Fruit fly (Drosophila melanogaster): ENCODE measurements around the gene ClC-c.
A peak's percentile ranks its signal among the peaks of the same experiment; 100 is the strongest.

The ClC-c gene

dm6 chr3L:16045083-16045830 is 45.0 kb upstream of the ClC-c start:
- TF ChIP-seq CG33017 (tag; optimal IDR thresholded peaks at IDR 0.05) (no peak), ovo (GFP tag; optimal IDR thresholded peaks at IDR 0.05) (no peak), CG7045 (GFP tag; optimal IDR thresholded peaks at IDR 0.05) (no peak), CG12768 (GFP tag; optimal IDR thresholded peaks at IDR 0.05) (no peak), bab1 (GFP tag; optimal IDR thresholded peaks at IDR 0.05) (no peak), Hr96 (GFP tag; optimal IDR thresholded peaks at IDR 0.05) (no peak), kay (GFP tag; ENCODE audit: borderline replicate concordance) (peak; percentile 96), toe (GFP tag; optimal IDR thresholded peaks at IDR 0.05) (no peak), cic (GFP tag; optimal IDR thresholded peaks at IDR 0.05) (no peak), CG14711 (tag; optimal IDR thresholded peaks at IDR 0.05) (no peak), CG7101 (tag; optimal IDR thresholded peaks at IDR 0.05) (no peak), CG5204 (GFP tag; optimal IDR thresholded peaks at IDR 0.05) (no peak), Mnt (GFP tag; optimal IDR thresholded peaks at IDR 0.05) (no peak), cnc (optimal IDR thresholded peaks at IDR 0.05) (peak in 1 of 2 experiments; percentile 15), CG11617 (GFP tag; optimal IDR thresholded peaks at IDR 0.05) (no peak), Crg-1 (GFP tag; optimal IDR thresholded peaks at IDR 0.05) (no peak), Clk (GFP tag; optimal IDR thresholded peaks at IDR 0.05) (no peak), pad (GFP tag; optimal IDR thresholded peaks at IDR 0.05) (no peak), CG1620 (GFP tag; optimal IDR thresholded peaks at IDR 0.05) (no peak), tj (GFP tag; optimal IDR thresholded peaks at IDR 0.05) (peak; percentile 80)

DNA sequence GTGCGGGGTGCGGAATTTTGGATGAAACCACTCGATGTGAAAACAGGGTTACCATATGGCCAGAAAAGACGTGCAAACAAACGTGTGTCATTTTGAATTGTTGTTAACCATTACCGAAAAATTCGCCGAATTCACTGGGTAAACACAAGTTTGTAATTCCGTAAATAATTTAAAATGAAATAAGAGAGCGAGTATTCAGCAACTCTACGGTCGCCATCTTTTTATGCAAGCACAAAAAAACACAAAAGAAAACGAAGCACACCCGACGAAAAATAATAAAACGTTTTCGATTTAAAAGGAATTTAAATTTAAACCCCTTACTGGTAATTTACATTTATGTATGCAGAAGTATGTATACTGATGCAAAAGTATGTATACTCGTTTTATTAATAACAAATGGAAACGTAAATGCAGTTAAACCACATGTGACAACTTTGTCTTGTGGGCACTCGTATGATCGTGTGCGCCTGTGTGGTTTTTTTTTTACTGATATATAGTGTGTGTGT is 44.4 kb upstream of the ClC-c start:
- TF ChIP-seq Clk (GFP tag; optimal IDR thresholded peaks at IDR 0.05) (peak; percentile 81), CG14711 (tag; optimal IDR thresholded peaks at IDR 0.05) (peak; percentile 98), CG5204 (GFP tag; optimal IDR thresholded peaks at IDR 0.05) (peak; percentile 88), pad (GFP tag; optimal IDR thresholded peaks at IDR 0.05) (peak; percentile 77), CG11617 (GFP tag; optimal IDR thresholded peaks at IDR 0.05) (peak; percentile 89), CG33017 (tag; optimal IDR thresholded peaks at IDR 0.05) (peak; percentile 97), CG1620 (GFP tag; optimal IDR thresholded peaks at IDR 0.05) (peak; percentile 67), CG7045 (GFP tag; optimal IDR thresholded peaks at IDR 0.05) (peak; percentile 89), ovo (GFP tag; optimal IDR thresholded peaks at IDR 0.05) (peak; percentile 54), CG12768 (GFP tag; optimal IDR thresholded peaks at IDR 0.05) (peak; percentile 89), cnc (optimal IDR thresholded peaks at IDR 0.05) (no peak), Mnt (GFP tag; optimal IDR thresholded peaks at IDR 0.05) (peak; percentile 75), kay (GFP tag; ENCODE audit: borderline replicate concordance) (peak; percentile 91), cic (GFP tag; optimal IDR thresholded peaks at IDR 0.05) (no peak), CG7101 (tag; optimal IDR thresholded peaks at IDR 0.05) (peak; percentile 96), toe (GFP tag; optimal IDR thresholded peaks at IDR 0.05) (peak; percentile 42), Hr96 (GFP tag; optimal IDR thresholded peaks at IDR 0.05) (peak; percentile 66), bab1 (GFP tag; optimal IDR thresholded peaks at IDR 0.05) (peak; percentile 98), Crg-1 (GFP tag; optimal IDR thresholded peaks at IDR 0.05) (peak; percentile 30), tj (GFP tag; optimal IDR thresholded peaks at IDR 0.05) (peak; percentile 58)

- TF ChIP-seq pad (GFP tag; optimal IDR thresholded peaks at IDR 0.05), result no peak
- peak; percentile 42 for TF ChIP-seq ovo (GFP tag; optimal IDR thresholded peaks at IDR 0.05)
- TF ChIP-seq CG7101 (tag; optimal IDR thresholded peaks at IDR 0.05), result peak; percentile 49
- TF ChIP-seq CG1620 (GFP tag; optimal IDR thresholded peaks at IDR 0.05), result peak; percentile 11
- TF ChIP-seq CG12768 (GFP tag; optimal IDR thresholded peaks at IDR 0.05), result peak; percentile 76
- TF ChIP-seq Mnt (GFP tag; optimal IDR thresholded peaks at IDR 0.05), result peak; percentile 73
- no peak for TF ChIP-seq CG5204 (GFP tag; optimal IDR thresholded peaks at IDR 0.05)
- TF ChIP-seq tj (GFP tag; optimal IDR thresholded peaks at IDR 0.05), result no peak
- TF ChIP-seq Crg-1 (GFP tag; optimal IDR thresholded peaks at IDR 0.05), result peak; percentile 60
- TF ChIP-seq Clk (GFP tag; optimal IDR thresholded peaks at IDR 0.05), result no peak
- TF ChIP-seq cnc (optimal IDR thresholded peaks at IDR 0.05), result no peak
- peak; percentile 93 for TF ChIP-seq kay (GFP tag; ENCODE audit: borderline replicate concordance)
- peak; percentile 28 for TF ChIP-seq CG14711 (tag; optimal IDR thresholded peaks at IDR 0.05)
- TF ChIP-seq CG11617 (GFP tag; optimal IDR thresholded peaks at IDR 0.05), result peak; percentile 7
- TF ChIP-seq toe (GFP tag; optimal IDR thresholded peaks at IDR 0.05), result peak; percentile 36
- TF ChIP-seq cic (GFP tag; optimal IDR thresholded peaks at IDR 0.05), result peak; percentile 97
- peak; percentile 49 for TF ChIP-seq Hr96 (GFP tag; optimal IDR thresholded peaks at IDR 0.05)
- peak; percentile 72 for TF ChIP-seq CG33017 (tag; optimal IDR thresholded peaks at IDR 0.05)
- peak; percentile 30 for TF ChIP-seq bab1 (GFP tag; optimal IDR thresholded peaks at IDR 0.05)
- no peak for TF ChIP-seq CG7045 (GFP tag; optimal IDR thresholded peaks at IDR 0.05)
Measured at dm6 chr3L:16046387-16047066, 43.7 kb upstream of the ClC-c start.

dm6 chr3L:16047105-16047504 is 43.1 kb upstream of the ClC-c start:
- no peak for TF ChIP-seq CG12768 (GFP tag; optimal IDR thresholded peaks at IDR 0.05)
- no peak for TF ChIP-seq CG7101 (tag; optimal IDR thresholded peaks at IDR 0.05)
- no peak for TF ChIP-seq ovo (GFP tag; optimal IDR thresholded peaks at IDR 0.05)
- no peak for TF ChIP-seq CG5204 (GFP tag; optimal IDR thresholded peaks at IDR 0.05)
- TF ChIP-seq kay (GFP tag; ENCODE audit: borderline replicate concordance), result no peak
- TF ChIP-seq cnc (optimal IDR thresholded peaks at IDR 0.05), result no peak
- no peak for TF ChIP-seq toe (GFP tag; optimal IDR thresholded peaks at IDR 0.05)
- TF ChIP-seq CG33017 (tag; optimal IDR thresholded peaks at IDR 0.05), result no peak
- no peak for TF ChIP-seq Clk (GFP tag; optimal IDR thresholded peaks at IDR 0.05)
- no peak for TF ChIP-seq Mnt (GFP tag; optimal IDR thresholded peaks at IDR 0.05)
- no peak for TF ChIP-seq CG14711 (tag; optimal IDR thresholded peaks at IDR 0.05)
- no peak for TF ChIP-seq tj (GFP tag; optimal IDR thresholded peaks at IDR 0.05)
- TF ChIP-seq Crg-1 (GFP tag; optimal IDR thresholded peaks at IDR 0.05), result no peak
- no peak for TF ChIP-seq CG1620 (GFP tag; optimal IDR thresholded peaks at IDR 0.05)
- no peak for TF ChIP-seq cic (GFP tag; optimal IDR thresholded peaks at IDR 0.05)
- TF ChIP-seq CG7045 (GFP tag; optimal IDR thresholded peaks at IDR 0.05), result no peak
- TF ChIP-seq Hr96 (GFP tag; optimal IDR thresholded peaks at IDR 0.05), result no peak
- TF ChIP-seq CG11617 (GFP tag; optimal IDR thresholded peaks at IDR 0.05), result no peak
- TF ChIP-seq pad (GFP tag; optimal IDR thresholded peaks at IDR 0.05), result no peak
